Worm (Caenorhabditis elegans): ENCODE measurements around the gene fust-1.

ce11 chrII:7182630-7183029 is 30.2 kb downstream of the fust-1 start:
- TF ChIP-seq mab-5 (tag; optimal IDR thresholded peaks at IDR 0.05) = no peak
- TF ChIP-seq elt-3 (tag; optimal IDR thresholded peaks at IDR 0.05) = no peak
- TF ChIP-seq nhr-237 (tag; optimal IDR thresholded peaks at IDR 0.05) = no peak
- no peak for TF ChIP-seq snpc-4 (tag; optimal IDR thresholded peaks at IDR 0.05)
